Fruit fly (Drosophila melanogaster): ENCODE results near the gene CG17734.
A peak's percentile ranks its signal among the peaks of the same experiment; 100 is the strongest.

Gene CG17734

dm6 chr3R:11243951-11244660 lies at the start of gene CG17734, which contains the start of gene CG5214:
TSS of gene CG17734 (minus strand) at chr3R:11243999.
TSS of gene CG5214 (plus strand) at chr3R:11244302.
- TF ChIP-seq CG5245 (GFP tag; optimal IDR thresholded peaks at IDR 0.05) (peak; percentile 12), hbn (GFP tag; IDR thresholded peaks at IDR 0.05; ENCODE audit: partially characterized antibody) (peak; percentile 66), crol (GFP tag; IDR thresholded peaks at IDR 0.05) (0 out of 2 replicates have a peak, but pooled peaks have one; percentile 46), slou (GFP tag; optimal IDR thresholded peaks at IDR 0.05) (peak; percentile 6), Xbp1 (GFP tag; optimal IDR thresholded peaks at IDR 0.05) (no peak), YL-1 (GFP tag; optimal IDR thresholded peaks at IDR 0.05) (peak; percentile 48), CG2120 (GFP tag; optimal IDR thresholded peaks at IDR 0.05) (peak; percentile 35), Xrp1 (GFP tag; IDR thresholded peaks at IDR 0.05) (no peak), pho (GFP tag; optimal IDR thresholded peaks at IDR 0.05) (peak; percentile 29), Dp (GFP tag; optimal IDR thresholded peaks at IDR 0.05) (peak; percentile 38), CG32532 (GFP tag; IDR thresholded peaks at IDR 0.05) (no peak; the same call in 1 of the 2 replicates), MBD-R2 (GFP tag; IDR thresholded peaks at IDR 0.05) (peak; percentile 40; the same call in 1 of the 2 replicates), Sry-δ (GFP tag; optimal IDR thresholded peaks at IDR 0.05) (peak; percentile 73), dm (GFP tag; optimal IDR thresholded peaks at IDR 0.05) (peak; percentile 47), CG15514 (GFP tag; optimal IDR thresholded peaks at IDR 0.05) (peak; percentile 69), CG18619 (GFP tag; optimal IDR thresholded peaks at IDR 0.05) (no peak), CG1792 (GFP tag; optimal IDR thresholded peaks at IDR 0.05) (peak; percentile 24), Atf3 (GFP tag; optimal IDR thresholded peaks at IDR 0.05) (peak; percentile 38), dpn (GFP tag; optimal IDR thresholded peaks at IDR 0.05) (peak; percentile 0 to 54), CTCF (GFP tag; optimal IDR thresholded peaks at IDR 0.05) (peak; percentile 96), Opbp (GFP tag; IDR thresholded peaks at IDR 0.05; ENCODE audit: partially characterized antibody) (peak; percentile 69; the same call in 2 of the 3 replicates), Camta (GFP tag; optimal IDR thresholded peaks at IDR 0.05) (peak; percentile 7), CG42726 (GFP tag; IDR thresholded peaks at IDR 0.05; ENCODE audit: partially characterized antibody) (0 out of 2 replicates have a peak, but pooled peaks have one; percentile 13), CoRest (tag; optimal IDR thresholded peaks at IDR 0.05) (peak; percentile 55), CG13123 (GFP tag; optimal IDR thresholded peaks at IDR 0.05) (peak; percentile 13), ftz-f1 (GFP tag; optimal IDR thresholded peaks at IDR 0.05) (peak; percentile 98), CG1647 (GFP tag; optimal IDR thresholded peaks at IDR 0.05) (peak; percentile 4), HmgZ (tag; optimal IDR thresholded peaks at IDR 0.05) (peak; percentile 44), amos (GFP tag; IDR thresholded peaks at IDR 0.05; ENCODE audit: partially characterized antibody) (peak; percentile 67; the same call in 1 of the 2 replicates), Sox100B (GFP tag; optimal IDR thresholded peaks at IDR 0.05) (no peak), HmgD (GFP tag; optimal IDR thresholded peaks at IDR 0.05) (peak; percentile 53), bowl (GFP tag; IDR thresholded peaks at IDR 0.05) (no peak), CHES-1-like (GFP tag; optimal IDR thresholded peaks at IDR 0.05) (peak; percentile 52), esg (GFP tag; conservative IDR thresholded peaks at IDR 0.05) (no peak), Doc3 (GFP tag; IDR thresholded peaks at IDR 0.05; ENCODE audit: partially characterized antibody) (peak; percentile 80), Pdp1 (GFP tag; optimal IDR thresholded peaks at IDR 0.05) (peak in 1 of 2 experiments; percentile 99), Bgb (GFP tag; IDR thresholded peaks at IDR 0.05; ENCODE audit: partially characterized antibody) (peak; percentile 60), nerfin-1 (tag; optimal IDR thresholded peaks at IDR 0.05) (no peak), gro (GFP tag; optimal IDR thresholded peaks at IDR 0.05) (peak; percentile 71), Hsf (GFP tag; optimal IDR thresholded peaks at IDR 0.05) (peak; percentile 44), unc-4 (GFP tag; IDR thresholded peaks at IDR 0.05; ENCODE audit: partially characterized antibody) (peak; percentile 77), chinmo (GFP tag; IDR thresholded peaks at IDR 0.05; ENCODE audit: partially characterized antibody) (0 out of 4 replicates have a peak, but pooled peaks have one; percentile 27), MESR4 (GFP tag; optimal IDR thresholded peaks at IDR 0.05) (peak; percentile 63), CG4854 (GFP tag; optimal IDR thresholded peaks at IDR 0.05) (peak; percentile 23), CG2116 (GFP tag; optimal IDR thresholded peaks at IDR 0.05) (peak; percentile 41), az2 (GFP tag; optimal IDR thresholded peaks at IDR 0.05) (peak; percentile 7), Gsc (GFP tag; IDR thresholded peaks at IDR 0.05) (no peak), fu2 (GFP tag; optimal IDR thresholded peaks at IDR 0.05) (peak; percentile 34), sug (tag; optimal IDR thresholded peaks at IDR 0.05) (peak; percentile 58)
